Worm (Caenorhabditis elegans): ENCODE data around the gene B0491.6.

- TF ChIP-seq ceh-19 (GFP tag; optimal IDR thresholded peaks at IDR 0.05) = no peak
- TF ChIP-seq unc-55 (GFP tag; optimal IDR thresholded peaks at IDR 0.05) = no peak
- no peak for TF ChIP-seq lin-11 (tag; optimal IDR thresholded peaks at IDR 0.05)
- no peak for TF ChIP-seq hlh-30 (tag; optimal IDR thresholded peaks at IDR 0.05; ENCODE audit: insufficient read depth)
- no peak for TF ChIP-seq dve-1 (tag; optimal IDR thresholded peaks at IDR 0.05)
- no peak for TF ChIP-seq ceh-2 (tag; optimal IDR thresholded peaks at IDR 0.05)
- no peak for TF ChIP-seq npax-4 (tag; optimal IDR thresholded peaks at IDR 0.05)
- no peak for TF ChIP-seq ceh-6 (GFP tag; optimal IDR thresholded peaks at IDR 0.05)
- no peak for TF ChIP-seq pha-2 (tag; optimal IDR thresholded peaks at IDR 0.05)
- TF ChIP-seq ets-4 (tag; optimal IDR thresholded peaks at IDR 0.05) = no peak
- TF ChIP-seq nhr-11 (tag; optimal IDR thresholded peaks at IDR 0.05) = no peak
Observed at ce11 chrII:11383058-11383457, 34.9 kb upstream of the B0491.6 start, which contains the start of the genes C33B4.5 and C33B4.4.
